Worm (Caenorhabditis elegans): ENCODE measurements around the gene nhr-210.

DNA sequence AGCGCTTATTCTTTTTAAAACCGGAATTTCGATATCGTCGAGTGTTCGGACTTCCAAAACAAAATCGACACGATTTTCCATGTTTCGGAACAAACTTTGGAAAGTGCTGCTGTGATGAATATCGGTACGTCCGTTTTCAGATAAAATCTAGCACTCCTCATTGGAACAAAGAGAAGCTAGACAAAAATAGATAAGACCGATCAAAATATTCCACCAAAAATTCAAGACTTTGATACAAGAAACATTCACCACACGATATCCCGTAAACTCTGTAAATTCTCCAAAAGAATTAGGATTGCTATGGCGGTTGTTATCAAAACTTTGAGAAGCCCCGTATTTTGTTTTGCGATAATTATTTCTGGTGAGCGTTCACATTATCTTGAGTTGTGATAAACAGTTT is 23.8 kb upstream of the nhr-210 start, which contains the start of gene C14C6.3:
- no peak for TF ChIP-seq tab-1 (GFP tag; IDR thresholded peaks at IDR 0.05)
- no peak for TF ChIP-seq flt-1 (GFP tag; IDR thresholded peaks at IDR 0.05)
